Fruit fly (Drosophila melanogaster): ENCODE measurements around the gene Ca-alpha1T.

Ca-alpha1T gene

DNA sequence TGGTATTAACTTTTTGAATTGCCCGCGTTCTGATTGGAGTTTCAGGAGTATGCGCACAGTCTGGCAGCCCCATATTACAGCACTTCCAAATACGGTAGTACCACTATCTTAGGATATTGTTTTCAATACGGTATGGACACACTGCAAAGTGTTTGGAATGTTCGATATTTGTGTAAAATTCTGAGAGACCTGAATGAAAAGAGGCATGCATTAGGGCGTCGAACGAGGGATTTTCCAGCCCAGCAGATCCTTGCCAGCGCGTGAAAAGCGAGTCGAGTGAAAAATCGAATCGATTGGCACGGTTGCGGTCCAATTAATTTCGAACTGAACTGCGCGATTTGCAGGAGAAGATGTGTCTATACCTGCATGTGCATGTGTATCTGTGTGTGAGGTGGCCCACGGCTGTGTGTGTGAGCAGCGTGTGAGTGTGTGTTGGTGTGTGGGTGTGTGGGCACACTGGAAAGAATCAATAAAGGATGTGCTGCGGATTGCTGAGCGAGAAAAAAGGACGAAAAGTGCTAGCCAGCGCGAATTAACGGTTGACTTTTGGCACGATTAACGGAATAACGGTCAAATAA is 33.3 kb upstream of the Ca-alpha1T start, which contains the start of gene dtn (continued):
- TF ChIP-seq ken (GFP tag; IDR thresholded peaks at IDR 0.05) (no peak), cg (GFP tag; optimal IDR thresholded peaks at IDR 0.05) (peak; percentile 97), ato (GFP tag; IDR thresholded peaks at IDR 0.05; ENCODE audit: partially characterized antibody) (no peak), CG16863 (GFP tag; optimal IDR thresholded peaks at IDR 0.05) (no peak), CG10267 (tag; optimal IDR thresholded peaks at IDR 0.05) (peak; percentile 13), gt (GFP tag; IDR thresholded peaks at IDR 0.05) (no peak), pb (GFP tag; optimal IDR thresholded peaks at IDR 0.05) (no peak), Hsf (GFP tag; optimal IDR thresholded peaks at IDR 0.05) (no peak), CG11560 (tag; IDR thresholded peaks at IDR 0.05) (no peak), CG17829 (tag; optimal IDR thresholded peaks at IDR 0.05) (peak; percentile 15), MBD-R2 (GFP tag; IDR thresholded peaks at IDR 0.05) (peak; percentile 54; the same call in 1 of the 2 replicates), pita (GFP tag; optimal IDR thresholded peaks at IDR 0.05) (no peak), CG1602 (GFP tag; optimal IDR thresholded peaks at IDR 0.05) (no peak), CG32767 (GFP tag; IDR thresholded peaks at IDR 0.05) (peak; percentile 76; the same call in 1 of the 2 replicates), CG9437 (GFP tag; optimal IDR thresholded peaks at IDR 0.05) (no peak), CG6813 (GFP tag; optimal IDR thresholded peaks at IDR 0.05) (no peak), Oaz (GFP tag; IDR thresholded peaks at IDR 0.05) (no peak), Fer1 (GFP tag; optimal IDR thresholded peaks at IDR 0.05) (peak; percentile 33), Mad (GFP tag; optimal IDR thresholded peaks at IDR 0.05) (no peak), vnd (GFP tag; IDR thresholded peaks at IDR 0.05; ENCODE audit: partially characterized antibody) (no peak), Dip2 (GFP tag; IDR thresholded peaks at IDR 0.05) (no peak), so (GFP tag; IDR thresholded peaks at IDR 0.05) (no peak), CG11504 (tag; optimal IDR thresholded peaks at IDR 0.05) (no peak), bbx (GFP tag; IDR thresholded peaks at IDR 0.05; ENCODE audit: partially characterized antibody) (no peak), CG11696 (GFP tag; IDR thresholded peaks at IDR 0.05) (no peak), lola (GFP tag; optimal IDR thresholded peaks at IDR 0.05) (no peak), org-1 (GFP tag; optimal IDR thresholded peaks at IDR 0.05) (no peak), Jarid2 (GFP tag; optimal IDR thresholded peaks at IDR 0.05) (no peak), lilli (GFP tag; optimal IDR thresholded peaks at IDR 0.05) (no peak), MESR4 (GFP tag; optimal IDR thresholded peaks at IDR 0.05) (peak; percentile 95), Ssrp (tag; optimal IDR thresholded peaks at IDR 0.05) (no peak), Sry-δ (GFP tag; optimal IDR thresholded peaks at IDR 0.05) (peak; percentile 28), phol (tag; optimal IDR thresholded peaks at IDR 0.05) (no peak), CG14710 (tag; optimal IDR thresholded peaks at IDR 0.05) (peak; percentile 99), D19B (GFP tag; optimal IDR thresholded peaks at IDR 0.05) (no peak), Ravus (GFP tag; IDR thresholded peaks at IDR 0.05) (no peak), da (GFP tag; optimal IDR thresholded peaks at IDR 0.05) (no peak), Dbx (GFP tag; IDR thresholded peaks at IDR 0.05) (no peak), knrl (GFP tag; IDR thresholded peaks at IDR 0.05; ENCODE audit: partially characterized antibody) (no peak), Poxn (GFP tag; IDR thresholded peaks at IDR 0.05) (no peak), croc (GFP tag; conservative IDR thresholded peaks at IDR 0.05) (no peak), CG13894 (tag; optimal IDR thresholded peaks at IDR 0.05) (no peak), gsb (GFP tag; IDR thresholded peaks at IDR 0.05) (no peak), dmrt11E (tag; optimal IDR thresholded peaks at IDR 0.05) (no peak), kni (GFP tag; optimal IDR thresholded peaks at IDR 0.05) (no peak), CG12942 (GFP tag; optimal IDR thresholded peaks at IDR 0.05) (no peak), CG6175 (GFP tag; IDR thresholded peaks at IDR 0.05) (no peak), Sox100B (GFP tag; optimal IDR thresholded peaks at IDR 0.05) (no peak), CG18262 (tag; optimal IDR thresholded peaks at IDR 0.05) (no peak), bowl (GFP tag; IDR thresholded peaks at IDR 0.05) (no peak), Lhr (GFP tag; optimal IDR thresholded peaks at IDR 0.05) (no peak)

Data from whole organism, embryonic.